Worm (Caenorhabditis elegans) whole organism, mixed stage, embryonic: Measurements from ENCODE around the gene lys-8.

ENCODE experiments used
- lin-13 ChIP-seq: fragments of 150-350 bp; optimal IDR thresholded peaks from 2 replicates; lab custom pipeline; 2014; ENCODE audit warnings: missing biosample characterization, missing genetic modification characterization
- lsy-2 ChIP-seq: fragments of 150-350 bp; optimal IDR thresholded peaks from 2 replicates; lab custom pipeline; 2014; ENCODE audit warnings: missing biosample characterization, missing genetic modification characterization
- snpc-4 ChIP-seq: fragments of 150-350 bp; optimal IDR thresholded peaks from 2 replicates; lab custom pipeline; 2014; ENCODE audit warnings: missing biosample characterization, missing genetic modification characterization
- unc-62 ChIP-seq: fragments of 150-350 bp; optimal IDR thresholded peaks from 2 replicates; lab custom pipeline; 2014; ENCODE audit warnings: missing biosample characterization, missing genetic modification reagents, missing genetic modification characterization

DNA sequence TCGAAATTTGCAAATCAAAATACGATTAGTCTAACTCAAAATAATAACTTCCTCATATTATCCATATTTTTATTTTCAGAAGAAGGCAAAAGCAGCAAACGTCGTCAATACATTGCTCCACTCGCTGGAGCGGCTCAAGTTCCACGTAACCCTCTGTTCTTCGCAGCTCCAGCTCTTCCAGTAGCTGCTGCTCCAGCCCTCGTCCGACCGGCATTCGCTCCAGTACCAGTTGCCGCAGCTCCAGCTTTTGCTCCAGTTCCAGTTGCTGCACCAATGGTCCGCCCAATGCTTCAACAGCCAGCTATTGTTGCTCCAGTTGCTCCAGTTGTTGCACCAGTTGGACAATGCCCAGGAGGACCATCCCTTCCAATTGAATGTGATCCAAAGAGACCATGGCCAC is 7.3 kb upstream of the lys-8 start:
- TF ChIP-seq lsy-2 (tag; lab: Kevin White, UChicago) = no peak
- no peak for TF ChIP-seq unc-62 (GFP tag; lab: Kevin White, UChicago)
- TF ChIP-seq snpc-4 = no peak
- TF ChIP-seq lin-13 (tag; lab: Kevin White, UChicago) = no peak
